Fruit fly (Drosophila melanogaster) whole organism, embryonic: Measurements from ENCODE around the gene CG43291.

Experiments used
- CG10321 ChIP-seq: fragments of 200-800 bp; sonication (Bioruptor generic); IDR thresholded peaks from 2 replicates; pipeline ENCODE4 v1.3.6; 2022; ENCODE audit warnings: missing biosample characterization, missing genetic modification characterization
- CG12659 ChIP-seq: fragments of 200-800 bp; sonication (Bioruptor generic); optimal IDR thresholded peaks from 3 replicates; lab custom pipeline; 2017; ENCODE audit warnings: mild to moderate bottlenecking, missing biosample characterization, missing genetic modification reagents, missing genetic modification characterization
- CG14710 ChIP-seq: fragments of 200-800 bp; sonication (Bioruptor generic); optimal IDR thresholded peaks from 3 replicates; lab custom pipeline; 2019; ENCODE audit warnings: missing biosample characterization, mild to moderate bottlenecking, missing genetic modification characterization, moderate library complexity
- CG1603 ChIP-seq: fragments of 200-800 bp; sonication (Bioruptor generic); optimal IDR thresholded peaks from 2 replicates; lab custom pipeline; 2019; ENCODE audit warnings: missing biosample characterization, mild to moderate bottlenecking, missing genetic modification characterization, moderate library complexity
- CG16779 ChIP-seq: fragments of 200-800 bp; sonication (Bioruptor generic); IDR thresholded peaks from 2 replicates; pipeline ENCODE4 v1.3.6; 2022; ENCODE audit warnings: missing biosample characterization, missing genetic modification characterization
- CG16813 ChIP-seq: fragments of 200-800 bp; sonication (Bioruptor generic); IDR thresholded peaks from 3 replicates; pipeline ENCODE4 v1.3.6; 2022; ENCODE audit warnings: missing biosample characterization, missing genetic modification characterization; ENCODE audit not compliant: partially characterized antibody
- CG18476 ChIP-seq: fragments of 200-800 bp; sonication (Bioruptor generic); optimal IDR thresholded peaks from 2 replicates; lab custom pipeline; 2016; ENCODE audit warnings: missing biosample characterization, mild to moderate bottlenecking, missing genetic modification characterization
- CG2199 ChIP-seq: fragments of 200-800 bp; sonication (Bioruptor generic); IDR thresholded peaks from 3 replicates; pipeline ENCODE4 v1.3.6; 2022; ENCODE audit warnings: missing biosample characterization, missing genetic modification characterization
- CG32767 ChIP-seq: fragments of 200-800 bp; sonication (Bioruptor generic); IDR thresholded peaks from 2 replicates; pipeline ENCODE4 v1.3.6; 2022; ENCODE audit warnings: missing biosample characterization, missing genetic modification characterization
- CG34224 ChIP-seq: fragments of 200-800 bp; sonication (Bioruptor generic); IDR thresholded peaks from 3 replicates; pipeline ENCODE4 v1.3.6; 2022; ENCODE audit warnings: missing biosample characterization, missing genetic modification characterization; ENCODE audit not compliant: partially characterized antibody
- CG34422 ChIP-seq: fragments of 200-800 bp; sonication (Bioruptor generic); IDR thresholded peaks from 3 replicates; pipeline ENCODE4 v1.3.6; 2022; ENCODE audit warnings: missing biosample characterization, missing genetic modification characterization
- CG4328 ChIP-seq: fragments of 200-800 bp; sonication (Bioruptor generic); optimal IDR thresholded peaks from 3 replicates; lab custom pipeline; 2017; ENCODE audit warnings: missing biosample characterization, missing genetic modification reagents, missing genetic modification characterization
- CG4360 ChIP-seq: fragments of 200-800 bp; sonication (Bioruptor generic); IDR thresholded peaks from 2 replicates; pipeline ENCODE4 v1.3.6; 2022; ENCODE audit warnings: missing biosample characterization, missing genetic modification characterization
- CG4404 ChIP-seq: fragments of 200-800 bp; sonication (Bioruptor generic); IDR thresholded peaks from 2 replicates; pipeline ENCODE4 v1.3.6; 2022; ENCODE audit warnings: missing biosample characterization, missing genetic modification characterization
- CG6654 ChIP-seq: fragments of 200-800 bp; sonication (Bioruptor generic); optimal IDR thresholded peaks from 2 replicates; lab custom pipeline; 2017; ENCODE audit warnings: missing biosample characterization, mild to moderate bottlenecking, missing genetic modification characterization
- CG7745 ChIP-seq: fragments of 200-800 bp; sonication (Bioruptor generic); optimal IDR thresholded peaks from 2 replicates; lab custom pipeline; 2018; ENCODE audit warnings: missing biosample characterization, mild to moderate bottlenecking, missing genetic modification characterization, moderate library complexity
- CG8281 ChIP-seq: fragments of 200-800 bp; sonication (Bioruptor generic); optimal IDR thresholded peaks from 2 replicates; lab custom pipeline; 2018; ENCODE audit warnings: missing biosample characterization, mild to moderate bottlenecking, missing genetic modification characterization, moderate library complexity
- CG9437 ChIP-seq: fragments of 200-800 bp; sonication (Bioruptor generic); optimal IDR thresholded peaks from 2 replicates; lab custom pipeline; 2018; ENCODE audit warnings: missing biosample characterization, mild to moderate bottlenecking, missing genetic modification characterization
- Chrac-16 ChIP-seq: fragments of 200-800 bp; sonication (Bioruptor generic); optimal IDR thresholded peaks from 3 replicates; lab custom pipeline; 2016; ENCODE audit warnings: missing biosample characterization, missing genetic modification characterization
- Dad ChIP-seq: fragments of 200-800 bp; sonication (Bioruptor generic); optimal IDR thresholded peaks from 3 replicates; lab custom pipeline; 2016; ENCODE audit warnings: missing biosample characterization, missing genetic modification characterization
- Doc3 ChIP-seq: fragments of 200-800 bp; sonication (Bioruptor generic); IDR thresholded peaks from 3 replicates; pipeline ENCODE4 v1.3.6; 2022; ENCODE audit warnings: missing biosample characterization, missing genetic modification characterization; ENCODE audit not compliant: partially characterized antibody
- Eip74EF ChIP-seq, 2 experiments: fragments of 200-800 bp in 1 of 2; fragments of >200 bp in 1 of 2; sonication (Bioruptor generic) in 1 of 2; optimal IDR thresholded peaks; 2 replicates each; lab custom pipeline; 2017 to 2019; ENCODE audit warnings: missing biosample characterization in 2 of 2, missing genetic modification characterization in 2 of 2, mild to moderate bottlenecking in 1 of 2, moderate library complexity in 1 of 2
- Elba2 ChIP-seq: fragments of 200-800 bp; sonication (Bioruptor generic); optimal IDR thresholded peaks from 3 replicates; lab custom pipeline; 2016; ENCODE audit warnings: missing biosample characterization, missing genetic modification characterization
- Gsc ChIP-seq: fragments of 200-800 bp; sonication (Bioruptor generic); IDR thresholded peaks from 2 replicates; pipeline ENCODE4 v1.3.6; 2022; ENCODE audit warnings: missing biosample characterization, missing genetic modification characterization
- Hmx ChIP-seq: fragments of 200-800 bp; sonication (Bioruptor generic); optimal IDR thresholded peaks from 2 replicates; lab custom pipeline; 2016; ENCODE audit warnings: missing biosample characterization, missing genetic modification characterization
- Lpt ChIP-seq: fragments of >200 bp; optimal IDR thresholded peaks from 2 replicates; lab custom pipeline; 2018; ENCODE audit warnings: missing biosample characterization, missing genetic modification characterization
- MTF-1 ChIP-seq: fragments of 200-800 bp; sonication (Bioruptor generic); optimal IDR thresholded peaks from 2 replicates; lab custom pipeline; 2018; ENCODE audit warnings: missing biosample characterization, mild to moderate bottlenecking, missing genetic modification characterization, borderline replicate concordance
- NFAT ChIP-seq: fragments of 200-800 bp; sonication (Bioruptor generic); IDR thresholded peaks from 2 replicates; pipeline ENCODE4 v1.3.6; 2022; ENCODE audit warnings: missing biosample characterization, missing genetic modification characterization
- Opbp ChIP-seq: fragments of 200-800 bp; sonication (Bioruptor generic); IDR thresholded peaks from 3 replicates; pipeline ENCODE4 v1.3.6; 2022; ENCODE audit warnings: missing biosample characterization, missing genetic modification characterization; ENCODE audit not compliant: partially characterized antibody
- Side ChIP-seq: fragments of 200-800 bp; sonication (Bioruptor generic); optimal IDR thresholded peaks from 2 replicates; lab custom pipeline; 2016; ENCODE audit warnings: missing biosample characterization, missing genetic modification characterization
- ab ChIP-seq: fragments of 200-800 bp; sonication (Bioruptor generic); optimal IDR thresholded peaks from 2 replicates; lab custom pipeline; 2016; ENCODE audit warnings: missing biosample characterization, missing genetic modification characterization
- caup ChIP-seq: fragments of 200-800 bp; sonication (Bioruptor generic); optimal IDR thresholded peaks from 3 replicates; lab custom pipeline; 2017; ENCODE audit warnings: missing biosample characterization, mild to moderate bottlenecking, missing genetic modification characterization, moderate library complexity; ENCODE audit not compliant: severe bottlenecking
- dm ChIP-seq: fragments of 200-800 bp; sonication (Bioruptor generic); optimal IDR thresholded peaks from 3 replicates; lab custom pipeline; 2016; ENCODE audit warnings: missing biosample characterization, missing genetic modification characterization
- dysf ChIP-seq: fragments of 200-800 bp; sonication (Bioruptor generic); IDR thresholded peaks from 3 replicates; pipeline ENCODE4 v1.3.6; 2022; ENCODE audit warnings: missing biosample characterization, missing genetic modification characterization
- fd102C ChIP-seq: fragments of 200-800 bp; sonication (Bioruptor generic); optimal IDR thresholded peaks from 2 replicates; lab custom pipeline; 2018; ENCODE audit warnings: missing biosample characterization, mild to moderate bottlenecking, missing genetic modification characterization, moderate library complexity
- grau ChIP-seq: fragments of 200-800 bp; optimal IDR thresholded peaks from 3 replicates; lab custom pipeline; 2019; ENCODE audit warnings: missing biosample characterization, mild to moderate bottlenecking, missing genetic modification characterization, moderate library complexity
- hb ChIP-seq: fragments of 200-800 bp; sonication (Bioruptor generic); IDR thresholded peaks from 3 replicates; pipeline ENCODE4 v1.3.6; 2022; ENCODE audit warnings: missing biosample characterization, missing genetic modification characterization; ENCODE audit not compliant: partially characterized antibody
- hth ChIP-seq: fragments of >200 bp; optimal IDR thresholded peaks from 2 replicates; lab custom pipeline; 2017; ENCODE audit warnings: inconsistent platforms
- lilli ChIP-seq: fragments of 200-800 bp; sonication (Bioruptor generic); optimal IDR thresholded peaks from 3 replicates; lab custom pipeline; 2016; ENCODE audit warnings: missing biosample characterization, missing genetic modification characterization
- odd ChIP-seq: fragments of 200-800 bp; sonication (Bioruptor generic); optimal IDR thresholded peaks from 2 replicates; lab custom pipeline; 2017; ENCODE audit warnings: missing biosample characterization, mild to moderate bottlenecking, missing genetic modification characterization
- onecut ChIP-seq: fragments of 200-800 bp; sonication (Bioruptor generic); IDR thresholded peaks from 2 replicates; pipeline ENCODE4 v1.3.6; 2022; ENCODE audit warnings: missing biosample characterization, missing genetic modification characterization
- peb ChIP-seq: fragments of 200-800 bp; sonication (Bioruptor generic); IDR thresholded peaks from 2 replicates; pipeline ENCODE4 v1.3.6; 2022; ENCODE audit warnings: missing biosample characterization, missing genetic modification characterization
- row ChIP-seq: fragments of 200-800 bp; sonication (Bioruptor generic); IDR thresholded peaks from 3 replicates; pipeline ENCODE4 v1.3.6; 2022; ENCODE audit warnings: missing biosample characterization, missing genetic modification characterization
- sc ChIP-seq, 3 experiments: fragments of >200 bp in 2 of 3; fragments of 200-800 bp in 1 of 3; sonication (Bioruptor generic) in 1 of 3; optimal IDR thresholded peaks; 2 replicates in 2 of 3; 3 replicates in 1 of 3; lab custom pipeline; 2017; ENCODE audit warnings: mild to moderate bottlenecking in 1 of 3, missing biosample characterization in 1 of 3, missing genetic modification characterization in 1 of 3, missing genetic modification reagents in 1 of 3
- scrt ChIP-seq: fragments of 200-800 bp; sonication (Bioruptor generic); optimal IDR thresholded peaks from 2 replicates; lab custom pipeline; 2018; ENCODE audit warnings: missing biosample characterization, mild to moderate bottlenecking, missing genetic modification characterization, moderate library complexity
- slp2 ChIP-seq: fragments of 200-800 bp; sonication (Bioruptor generic); optimal IDR thresholded peaks from 2 replicates; lab custom pipeline; 2016; ENCODE audit warnings: missing biosample characterization, missing genetic modification characterization
- trem ChIP-seq: fragments of 200-800 bp; optimal IDR thresholded peaks from 3 replicates; lab custom pipeline; 2019; ENCODE audit warnings: missing biosample characterization, mild to moderate bottlenecking, missing genetic modification characterization, moderate library complexity
- yki ChIP-seq: fragments of >200 bp; optimal IDR thresholded peaks from 3 replicates; lab custom pipeline; 2018
- zen2 ChIP-seq: fragments of 200-800 bp; sonication (Bioruptor generic); IDR thresholded peaks from 3 replicates; pipeline ENCODE4 v1.3.6; 2022; ENCODE audit warnings: missing biosample characterization, missing genetic modification characterization; ENCODE audit not compliant: partially characterized antibody
- zfh1 ChIP-seq: fragments of 200-800 bp; sonication (Bioruptor generic); IDR thresholded peaks from 3 replicates; pipeline ENCODE4 v1.3.6; 2022; ENCODE audit warnings: missing biosample characterization, missing genetic modification characterization

Gene CG43291

dm6 chr3R:14279311-14279998 is 35.0 kb upstream of the CG43291 start (continued):
- no peak for TF ChIP-seq Opbp (GFP tag; lab: Robert Waterston, UW)
- no peak for TF ChIP-seq CG10321 (GFP tag; lab: Robert Waterston, UW)
- TF ChIP-seq Gsc (GFP tag; lab: Robert Waterston, UW): no peak
- TF ChIP-seq CG16779 (GFP tag; lab: Robert Waterston, UW): no peak
- TF ChIP-seq CG4404 (GFP tag; lab: Robert Waterston, UW): no peak
- TF ChIP-seq CG4360 (GFP tag; lab: Robert Waterston, UW): no peak
- TF ChIP-seq slp2 (GFP tag; lab: Kevin White, UChicago): no peak
- no peak for TF ChIP-seq Eip74EF (GFP tag; optimal IDR thresholded peaks at IDR 0.05; lab: Kevin White, UChicago)
- TF ChIP-seq CG9437 (GFP tag; lab: Kevin White, UChicago): peak; percentile 17
- no peak for TF ChIP-seq CG6654 (GFP tag; lab: Kevin White, UChicago)
- no peak for TF ChIP-seq Dad (GFP tag; lab: Kevin White, UChicago)
- TF ChIP-seq NFAT (GFP tag; lab: Robert Waterston, UW): no peak
- TF ChIP-seq fd102C (GFP tag; lab: Kevin White, UChicago): no peak
- no peak for TF ChIP-seq hth
- no peak for TF ChIP-seq peb
- no peak for TF ChIP-seq CG34224
- no peak for TF ChIP-seq CG18476 (GFP tag; lab: Kevin White, UChicago)
- peak; percentile 24 for TF ChIP-seq trem (tag; lab: Kevin White, UChicago)
- TF ChIP-seq sc (optimal IDR thresholded peaks at IDR 0.05; lab: Kevin White, UChicago): no peak
- TF ChIP-seq sc (GFP tag; optimal IDR thresholded peaks at IDR 0.05; lab: Kevin White, UChicago): no peak
- TF ChIP-seq Side: no peak
- no peak for TF ChIP-seq CG8281 (tag; lab: Kevin White, UChicago)
- no peak for TF ChIP-seq ab (GFP tag; lab: Kevin White, UChicago)
- TF ChIP-seq CG4328 (GFP tag; lab: Kevin White, UChicago): no peak
- TF ChIP-seq CG7745 (tag; lab: Kevin White, UChicago): no peak
- TF ChIP-seq CG2199 (GFP tag; lab: Robert Waterston, UW): no peak
- peak; percentile 41; the same call in 1 of the 3 replicates for TF ChIP-seq dysf (GFP tag; lab: Robert Waterston, UW)
- TF ChIP-seq scrt (GFP tag; lab: Kevin White, UChicago): no peak
- TF ChIP-seq CG14710: peak; percentile 28
- TF ChIP-seq CG34422 (GFP tag; lab: Robert Waterston, UW): no peak
- no peak for TF ChIP-seq Hmx (GFP tag; lab: Kevin White, UChicago)
- TF ChIP-seq row: peak; percentile 65
- TF ChIP-seq zfh1 (GFP tag; lab: Robert Waterston, UW): no peak
- no peak for TF ChIP-seq Doc3
- TF ChIP-seq caup (GFP tag; lab: Kevin White, UChicago): peak; percentile 13
- no peak for TF ChIP-seq CG16813
- no peak for TF ChIP-seq MTF-1 (GFP tag; lab: Kevin White, UChicago)
- TF ChIP-seq Elba2 (GFP tag; lab: Kevin White, UChicago): no peak
- TF ChIP-seq dm (GFP tag; lab: Kevin White, UChicago): no peak
- no peak for TF ChIP-seq odd (GFP tag; lab: Kevin White, UChicago)
- TF ChIP-seq CG1603 (tag; lab: Kevin White, UChicago): no peak
- TF ChIP-seq zen2 (GFP tag; lab: Robert Waterston, UW): no peak
- TF ChIP-seq CG12659 (GFP tag; lab: Kevin White, UChicago): peak; percentile 10
- no peak for TF ChIP-seq hb
- TF ChIP-seq onecut: no peak
- no peak for TF ChIP-seq Lpt (GFP tag; lab: Kevin White, UChicago)
- TF ChIP-seq grau (tag; lab: Kevin White, UChicago): peak; percentile 51
- no peak for TF ChIP-seq CG32767 (GFP tag; lab: Robert Waterston, UW)
- TF ChIP-seq lilli: no peak
- TF ChIP-seq Chrac-16 (GFP tag; lab: Kevin White, UChicago): no peak
- no peak for TF ChIP-seq yki (lab: Kevin White, UChicago)
